Worm (Caenorhabditis elegans) whole organism, early embryonic: ENCODE measurements around the gene sysm-1.

ENCODE experiments used
- B0310.2 ChIP-seq: sonication (generic microtip); optimal IDR thresholded peaks from 2 replicates; lab custom pipeline; 2016; ENCODE audit warnings: mild to moderate bottlenecking, missing genetic modification characterization, missing compliant biosample characterization
- F13C5.2 ChIP-seq: sonication (generic microtip); optimal IDR thresholded peaks from 2 replicates; lab custom pipeline; 2017; ENCODE audit warnings: mild to moderate bottlenecking, missing genetic modification characterization, inconsistent platforms, missing compliant biosample characterization
- ama-1 ChIP-seq: fragments of 150-350 bp; optimal IDR thresholded peaks from 2 replicates; lab custom pipeline; 2014
- ceh-36 ChIP-seq: sonication (generic microtip); optimal IDR thresholded peaks from 2 replicates; lab custom pipeline; 2016; ENCODE audit warnings: missing genetic modification characterization, inconsistent platforms, missing compliant biosample characterization
- ets-7 ChIP-seq: sonication (generic microtip); optimal IDR thresholded peaks from 2 replicates; lab custom pipeline; 2016; ENCODE audit warnings: missing genotype, missing genetic modification characterization, missing compliant biosample characterization
- flt-1 ChIP-seq: fragments of 200-800 bp; sonication (Bioruptor generic); IDR thresholded peaks from 2 replicates; pipeline ENCODE4 v1.3.6; 2022; ENCODE audit warnings: missing genetic modification characterization, missing compliant biosample characterization
- hmbx-1 ChIP-seq: sonication (generic microtip); optimal IDR thresholded peaks from 2 replicates; lab custom pipeline; 2016; ENCODE audit warnings: mild to moderate bottlenecking, missing genetic modification characterization, missing compliant biosample characterization
- hmg-4 ChIP-seq: fragments of 200-800 bp; sonication (Bioruptor generic); optimal IDR thresholded peaks from 2 replicates; lab custom pipeline; 2018; ENCODE audit warnings: mild to moderate bottlenecking, missing genetic modification characterization, missing compliant biosample characterization
- hnd-1 ChIP-seq: sonication (generic microtip); optimal IDR thresholded peaks from 2 replicates; lab custom pipeline; 2016; ENCODE audit warnings: missing genetic modification characterization, missing compliant biosample characterization
- pes-1 ChIP-seq: fragments of 200-800 bp; sonication (Bioruptor generic); IDR thresholded peaks from 2 replicates; pipeline ENCODE4 v1.3.6; 2022; ENCODE audit warnings: missing genetic modification reagents, missing genetic modification characterization, missing compliant biosample characterization
- tbx-11 ChIP-seq: fragments of 200-800 bp; sonication (Bioruptor generic); IDR thresholded peaks from 2 replicates; pipeline ENCODE4 v1.3.6; 2022; ENCODE audit warnings: missing genetic modification characterization, missing compliant biosample characterization
- tbx-37 ChIP-seq: fragments of 200-800 bp; sonication (Bioruptor generic); conservative IDR thresholded peaks from 2 replicates; pipeline ENCODE4 v1.3.6; 2022; ENCODE audit warnings: missing genetic modification reagents, missing genetic modification characterization, missing compliant biosample characterization

DNA sequence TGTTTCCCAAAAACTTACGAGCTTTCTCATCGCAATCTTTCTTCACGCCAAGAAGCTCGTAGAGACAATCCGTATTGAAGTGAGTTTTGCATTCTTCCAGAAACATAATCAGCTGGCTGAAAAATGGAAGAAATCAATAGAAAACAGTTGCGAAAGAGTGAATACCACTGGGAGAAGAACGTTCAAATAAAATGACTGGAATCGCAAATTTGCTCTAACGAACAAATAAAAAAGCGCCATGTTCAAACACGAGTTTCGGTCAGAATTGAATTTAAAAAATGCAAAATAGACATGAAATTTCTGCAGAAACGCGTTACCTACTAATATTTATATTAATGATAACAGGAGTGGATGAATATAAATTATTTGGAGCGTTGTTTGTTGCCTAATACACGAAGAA is 25.4 kb upstream of the sysm-1 start, which contains the start of gene dnj-23:
- no peak for TF ChIP-seq B0310.2 (tag; lab: Kevin White, UChicago)
- TF ChIP-seq tbx-11 (GFP tag; lab: Robert Waterston, UW), result no peak
- TF ChIP-seq ets-7 (tag; lab: Kevin White, UChicago), result no peak
- TF ChIP-seq flt-1 (GFP tag; lab: Robert Waterston, UW), result no peak
- no peak for TF ChIP-seq hmbx-1
- no peak for TF ChIP-seq ama-1 (lab: Kevin White, UChicago)
- no peak for TF ChIP-seq pes-1 (GFP tag; lab: Robert Waterston, UW)
- no peak for TF ChIP-seq hnd-1 (tag; lab: Kevin White, UChicago)
- TF ChIP-seq hmg-4, result no peak
- TF ChIP-seq F13C5.2 (tag; lab: Kevin White, UChicago), result no peak
- no peak for TF ChIP-seq tbx-37 (GFP tag; lab: Robert Waterston, UW)
- no peak for TF ChIP-seq ceh-36 (tag; lab: Kevin White, UChicago)
